Worm (Caenorhabditis elegans): ENCODE results near the gene F42C5.3.

DNA sequence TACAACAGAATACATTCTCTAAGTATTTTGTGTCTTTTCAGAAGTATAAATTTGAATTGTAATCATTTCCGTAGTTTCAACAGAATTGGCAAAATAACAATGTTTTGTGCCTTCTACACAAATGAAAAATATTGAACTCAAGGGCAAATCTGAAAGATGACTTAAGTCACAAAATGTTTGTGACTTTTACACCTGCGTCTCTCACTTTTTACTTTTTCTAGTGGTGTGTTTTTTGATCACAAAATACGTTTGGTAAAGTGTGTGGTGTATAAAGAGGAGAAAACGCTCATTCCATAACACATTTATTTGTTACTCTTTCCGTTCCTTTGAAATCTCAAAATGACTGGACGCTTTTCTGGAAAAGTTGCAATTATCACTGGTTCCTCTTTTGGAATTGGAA lies 26.8 kb downstream of the F42C5.3 start, which contains the start of gene C06E4.3:
- TF ChIP-seq ceh-39 (tag; optimal IDR thresholded peaks at IDR 0.05): no peak
- no peak for TF ChIP-seq nhr-237 (tag; optimal IDR thresholded peaks at IDR 0.05)
